Fruit fly (Drosophila melanogaster) whole organism, prepupa: ENCODE results near the gene hoe2.

ENCODE experiments used
- CG11762 ChIP-seq: fragments of 200-800 bp; sonication (Bioruptor generic); optimal IDR thresholded peaks from 3 replicates; lab custom pipeline; 2016; ENCODE audit warnings: missing biosample characterization, missing genetic modification characterization; ENCODE audit not compliant: insufficient read depth
- CG11902 ChIP-seq: fragments of 200-800 bp; sonication (Bioruptor generic); optimal IDR thresholded peaks from 3 replicates; lab custom pipeline; 2016; ENCODE audit warnings: missing biosample characterization, missing genetic modification characterization
- CG1621 ChIP-seq: fragments of 200-800 bp; sonication (Bioruptor generic); optimal IDR thresholded peaks from 3 replicates; lab custom pipeline; 2018; ENCODE audit warnings: missing biosample characterization, mild to moderate bottlenecking, missing genetic modification characterization
- CG16779 ChIP-seq: fragments of 200-800 bp; sonication (Bioruptor generic); optimal IDR thresholded peaks from 3 replicates; lab custom pipeline; 2017; ENCODE audit warnings: missing biosample characterization, mild to moderate bottlenecking, missing genetic modification characterization
- CG31627 ChIP-seq: fragments of 200-800 bp; sonication (Bioruptor generic); optimal IDR thresholded peaks from 3 replicates; lab custom pipeline; 2016; ENCODE audit warnings: missing biosample characterization, missing genetic modification characterization
- CG3919 ChIP-seq: fragments of 200-800 bp; sonication (Bioruptor generic); optimal IDR thresholded peaks from 3 replicates; lab custom pipeline; 2016; ENCODE audit warnings: missing biosample characterization, missing genetic modification characterization
- CG4318 ChIP-seq: fragments of 200-800 bp; sonication (Bioruptor generic); optimal IDR thresholded peaks from 3 replicates; lab custom pipeline; 2017; ENCODE audit warnings: missing biosample characterization, mild to moderate bottlenecking, missing genetic modification characterization
- CG6163 ChIP-seq: fragments of 200-800 bp; sonication (Bioruptor generic); IDR thresholded peaks from 3 replicates; pipeline ENCODE4 v1.3.6; 2022; ENCODE audit warnings: missing biosample characterization, missing genetic modification characterization
- CG6276 ChIP-seq: fragments of 200-800 bp; sonication (Bioruptor generic); optimal IDR thresholded peaks from 2 replicates; lab custom pipeline; 2017; ENCODE audit warnings: missing biosample characterization, mild to moderate bottlenecking, missing genetic modification characterization
- CG6792 ChIP-seq: fragments of 200-800 bp; sonication (Bioruptor generic); optimal IDR thresholded peaks from 3 replicates; lab custom pipeline; 2016; ENCODE audit warnings: missing biosample characterization, missing genetic modification characterization
- CG6808 ChIP-seq: fragments of 200-800 bp; sonication (Bioruptor generic); optimal IDR thresholded peaks from 3 replicates; lab custom pipeline; 2017; ENCODE audit warnings: missing biosample characterization, missing genetic modification characterization, mild to moderate bottlenecking, moderate library complexity, missing genetic modification reagents
- CG6854 ChIP-seq: fragments of 200-800 bp; sonication (Bioruptor generic); optimal IDR thresholded peaks from 2 replicates; lab custom pipeline; 2017; ENCODE audit warnings: missing biosample characterization, mild to moderate bottlenecking, missing genetic modification characterization
- CG8119 ChIP-seq: fragments of 200-800 bp; sonication (Bioruptor generic); IDR thresholded peaks from 3 replicates; pipeline ENCODE4 v1.3.6; 2022; ENCODE audit warnings: missing biosample characterization, missing genetic modification characterization
- CG8319 ChIP-seq: fragments of 200-800 bp; sonication (Bioruptor generic); optimal IDR thresholded peaks from 3 replicates; lab custom pipeline; 2016; ENCODE audit warnings: missing biosample characterization, missing genetic modification characterization
- CG8632 ChIP-seq: fragments of 200-800 bp; sonication (Bioruptor generic); optimal IDR thresholded peaks from 3 replicates; lab custom pipeline; 2016; ENCODE audit warnings: missing biosample characterization, missing genetic modification characterization
- Eip75B ChIP-seq: fragments of 200-800 bp; sonication (Bioruptor generic); optimal IDR thresholded peaks from 3 replicates; lab custom pipeline; 2016; ENCODE audit warnings: missing biosample characterization, missing genetic modification characterization
- Eip78C ChIP-seq: fragments of 200-800 bp; sonication (Bioruptor generic); peaks from one replicate; lab custom pipeline; 2016; ENCODE audit warnings: missing biosample characterization, missing genetic modification characterization
- Ets96B ChIP-seq: fragments of 200-800 bp; optimal IDR thresholded peaks from 2 replicates; lab custom pipeline; 2019; ENCODE audit warnings: missing biosample characterization, mild to moderate bottlenecking, missing genetic modification characterization, moderate library complexity
- Gug ChIP-seq: fragments of 200-800 bp; sonication (Bioruptor generic); IDR thresholded peaks from 2 replicates; pipeline ENCODE4 v1.3.6; 2022; ENCODE audit warnings: missing biosample characterization, missing genetic modification characterization
- Hr38 ChIP-seq: sonication (Bioruptor generic); optimal IDR thresholded peaks from 2 replicates; lab custom pipeline; 2016; ENCODE audit warnings: missing biosample characterization, missing genetic modification characterization
- Lpt ChIP-seq: fragments of 200-800 bp; sonication (Bioruptor generic); optimal IDR thresholded peaks from 3 replicates; lab custom pipeline; 2016; ENCODE audit warnings: missing biosample characterization, missing genetic modification characterization
- OdsH ChIP-seq: fragments of 200-800 bp; sonication (Bioruptor generic); optimal IDR thresholded peaks from 3 replicates; lab custom pipeline; 2016; ENCODE audit warnings: missing biosample characterization, missing genetic modification characterization
- Sox102F ChIP-seq: fragments of 200-800 bp; sonication (Bioruptor generic); optimal IDR thresholded peaks from 2 replicates; lab custom pipeline; 2016; ENCODE audit warnings: missing biosample characterization, mild to moderate bottlenecking, missing genetic modification characterization
- Sox14 ChIP-seq: fragments of 200-800 bp; sonication (Bioruptor generic); optimal IDR thresholded peaks from 3 replicates; lab custom pipeline; 2016; ENCODE audit warnings: missing biosample characterization, missing genetic modification characterization
- achi ChIP-seq: fragments of 200-800 bp; sonication (Bioruptor generic); optimal IDR thresholded peaks from 3 replicates; lab custom pipeline; 2016; ENCODE audit warnings: missing biosample characterization, missing genetic modification characterization
- cyc ChIP-seq: fragments of 200-800 bp; sonication (Bioruptor generic); optimal IDR thresholded peaks from 3 replicates; lab custom pipeline; 2016; ENCODE audit warnings: missing biosample characterization, missing genetic modification characterization
- dac ChIP-seq: fragments of 200-800 bp; sonication (Bioruptor generic); optimal IDR thresholded peaks from 2 replicates; lab custom pipeline; 2017; ENCODE audit warnings: missing biosample characterization, mild to moderate bottlenecking, missing genetic modification characterization
- fkh ChIP-seq: fragments of 200-800 bp; sonication (Bioruptor generic); optimal IDR thresholded peaks from 3 replicates; lab custom pipeline; 2017; ENCODE audit warnings: missing biosample characterization, mild to moderate bottlenecking, missing genetic modification characterization, moderate library complexity
- net ChIP-seq: fragments of 200-800 bp; sonication (Bioruptor generic); optimal IDR thresholded peaks from 3 replicates; lab custom pipeline; 2016; ENCODE audit warnings: missing biosample characterization, missing genetic modification characterization
- pdm3 ChIP-seq: fragments of 200-800 bp; sonication (Bioruptor generic); optimal IDR thresholded peaks from 3 replicates; lab custom pipeline; 2016; ENCODE audit warnings: missing biosample characterization, missing genetic modification characterization
- salr ChIP-seq, 2 experiments: fragments of 200-800 bp; sonication (Bioruptor generic); optimal IDR thresholded peaks; 3 replicates each; lab custom pipeline; 2016 to 2018; ENCODE audit warnings: missing biosample characterization in 2 of 2, missing genetic modification characterization in 2 of 2, mild to moderate bottlenecking in 1 of 2
- spab ChIP-seq: fragments of 200-800 bp; sonication (Bioruptor generic); optimal IDR thresholded peaks from 2 replicates; lab custom pipeline; 2017; ENCODE audit warnings: missing biosample characterization, mild to moderate bottlenecking, missing genetic modification characterization, missing genetic modification reagents
- ss ChIP-seq, 2 experiments: fragments of 200-800 bp; sonication (Bioruptor generic); optimal IDR thresholded peaks; 2 replicates in 1 of 2; 3 replicates in 1 of 2; lab custom pipeline; 2017 to 2018; ENCODE audit warnings: mild to moderate bottlenecking in 2 of 2, missing biosample characterization in 2 of 2, missing genetic modification characterization in 2 of 2, moderate library complexity in 1 of 2
- svp ChIP-seq: fragments of 200-800 bp; sonication (Bioruptor generic); peaks from one replicate; lab custom pipeline; 2016; ENCODE audit warnings: missing biosample characterization, missing genetic modification characterization
- vri ChIP-seq: fragments of 200-800 bp; sonication (Bioruptor generic); optimal IDR thresholded peaks from 3 replicates; lab custom pipeline; 2016; ENCODE audit warnings: missing biosample characterization, mild to moderate bottlenecking, missing genetic modification characterization

hoe2 gene

DNA sequence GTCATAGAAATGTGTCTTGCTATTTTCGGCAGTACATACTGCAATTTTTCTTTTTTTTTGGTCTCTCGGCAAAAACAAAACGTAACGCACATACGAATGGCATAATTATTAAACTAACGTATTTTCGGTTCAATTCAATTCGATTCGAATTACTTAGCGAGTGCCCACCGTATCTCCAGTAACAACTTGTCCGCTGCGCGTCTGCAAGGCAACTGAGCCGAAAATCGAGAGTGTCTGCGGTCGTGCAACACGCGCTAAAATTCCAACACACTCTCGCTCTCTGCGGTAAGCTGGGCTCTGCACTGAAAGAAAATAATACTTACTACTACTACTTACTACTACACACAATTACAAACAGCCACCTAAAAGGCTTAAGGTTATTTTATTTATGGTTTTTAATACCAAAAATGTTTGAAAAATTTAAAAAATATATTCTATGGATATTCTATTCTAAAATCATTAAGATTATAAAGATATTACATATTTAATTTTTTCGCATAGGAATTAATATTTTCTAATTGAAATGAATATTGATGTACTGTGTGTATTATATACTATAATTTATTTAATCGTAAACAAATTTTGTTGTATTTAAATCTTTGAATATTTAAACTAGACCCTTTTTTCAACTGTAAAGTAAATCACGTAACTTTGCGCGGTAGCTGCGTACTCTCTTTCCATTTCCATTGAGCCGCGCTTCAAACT is 29.6 kb downstream of the hoe2 start, which contains the start of gene snsl (continued):
- peak; percentile 45 for TF ChIP-seq CG4318 (GFP tag; lab: Kevin White, UChicago)
- peak; percentile 36 for TF ChIP-seq vri (GFP tag; lab: Kevin White, UChicago)
- peak; percentile 66 to 78 for TF ChIP-seq ss (GFP tag; optimal IDR thresholded peaks at IDR 0.05; lab: Kevin White, UChicago)
- peak; percentile 42; the same call in 1 of the 3 replicates for TF ChIP-seq CG6163
- TF ChIP-seq fkh = no peak
- peak; percentile 35 for TF ChIP-seq CG11762 (GFP tag; lab: Kevin White, UChicago)
- TF ChIP-seq Sox14 (GFP tag; lab: Kevin White, UChicago) = no peak
- peak; percentile 44 for TF ChIP-seq pdm3 (GFP tag; lab: Kevin White, UChicago)
- no peak for TF ChIP-seq cyc (GFP tag; lab: Kevin White, UChicago)
- TF ChIP-seq OdsH (GFP tag; lab: Kevin White, UChicago) = peak; percentile 67
- TF ChIP-seq CG3919 (GFP tag; lab: Kevin White, UChicago) = peak; percentile 66
- peak; percentile 49 for TF ChIP-seq CG8319
- peak; percentile 69 for TF ChIP-seq spab (GFP tag; lab: Kevin White, UChicago)
- no peak for TF ChIP-seq Hr38 (GFP tag; lab: Kevin White, UChicago)

DNA sequence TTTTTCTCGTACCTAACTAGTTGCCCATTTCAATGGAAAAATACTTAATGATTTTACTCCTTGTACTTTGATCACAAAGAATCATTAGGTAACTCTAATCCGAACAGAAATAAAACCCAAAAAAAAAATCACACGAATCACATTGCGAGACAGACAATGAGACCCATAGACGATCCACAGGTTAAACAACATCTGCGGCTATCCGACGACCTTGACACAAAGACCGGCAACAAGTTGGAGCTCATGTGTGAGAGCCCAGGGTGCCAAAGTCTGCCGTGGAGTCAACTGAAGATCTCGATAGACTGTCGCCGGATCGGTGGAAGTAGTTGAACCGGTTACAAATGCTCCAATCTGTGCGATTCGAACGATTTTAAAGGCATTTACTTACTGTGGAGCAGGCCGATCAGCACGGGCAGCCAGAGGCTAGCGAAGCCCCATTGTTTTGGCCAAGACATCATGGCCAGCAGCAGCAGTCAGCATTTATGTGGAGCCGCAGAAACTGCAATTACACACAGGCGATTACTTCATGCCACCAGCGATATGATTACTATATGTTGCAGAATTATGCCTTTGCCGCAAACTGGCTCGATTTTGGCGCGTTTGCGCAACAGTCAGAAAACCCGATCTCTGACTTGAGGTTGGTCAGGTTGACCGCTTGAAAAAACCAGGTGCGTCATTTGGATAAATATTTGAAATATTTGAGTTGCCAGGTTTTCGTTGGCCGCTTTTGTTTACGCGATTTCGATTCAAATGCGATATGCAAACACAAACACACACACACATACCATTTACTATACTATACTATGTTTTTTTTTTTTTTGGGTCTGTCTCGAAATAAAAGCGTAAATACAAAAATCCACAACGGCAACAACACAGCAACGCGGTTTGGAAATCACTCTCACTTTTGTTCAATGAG is 30.6 kb downstream of the hoe2 start:
- TF ChIP-seq Gug (GFP tag; lab: Robert Waterston, UW) (no peak), fkh (peak; percentile 61), CG6808 (GFP tag; lab: Kevin White, UChicago) (peak; percentile 98), dac (GFP tag; lab: Kevin White, UChicago) (no peak), CG1621 (peak; percentile 55), Eip78C (GFP tag; lab: Kevin White, UChicago) (peak; percentile 32)

DNA sequence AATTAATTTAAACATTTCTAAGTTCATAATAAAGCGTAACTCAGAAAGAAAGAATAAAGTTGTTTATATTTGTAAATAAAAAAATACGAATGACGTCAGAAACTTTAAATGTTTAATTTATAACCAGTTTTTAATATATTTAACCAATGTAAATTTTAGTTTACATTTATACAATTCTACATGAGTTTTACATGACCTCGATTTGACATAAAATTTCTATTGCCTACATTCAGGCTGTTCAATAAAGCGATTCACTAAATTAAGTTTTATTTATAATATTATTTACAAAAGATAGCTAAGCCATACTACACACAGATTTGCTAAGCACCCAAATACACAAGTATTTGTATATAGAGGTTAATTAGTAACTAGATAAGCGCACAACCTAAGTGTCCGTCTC is 32.4 kb downstream of the hoe2 start:
- TF ChIP-seq CG6854 (GFP tag; lab: Kevin White, UChicago) (no peak), svp (GFP tag; lab: Kevin White, UChicago) (peak; percentile 29), achi (no peak), CG31627 (GFP tag; lab: Kevin White, UChicago) (no peak), vri (GFP tag; lab: Kevin White, UChicago) (no peak), net (no peak)

dm6 chr2L:4899599-4900559 is 36.4 kb downstream of the hoe2 start:
- TF ChIP-seq Hr38 (GFP tag; lab: Kevin White, UChicago) = no peak
- TF ChIP-seq net = no peak
- TF ChIP-seq Sox102F (GFP tag; lab: Kevin White, UChicago) = no peak
- TF ChIP-seq CG6808 (GFP tag; lab: Kevin White, UChicago) = no peak
- TF ChIP-seq CG6276 = no peak
- TF ChIP-seq ss (GFP tag; optimal IDR thresholded peaks at IDR 0.05; lab: Kevin White, UChicago) = no peak
- TF ChIP-seq Eip75B (GFP tag; lab: Kevin White, UChicago) = no peak
- TF ChIP-seq CG8319 = no peak
- TF ChIP-seq dac (GFP tag; lab: Kevin White, UChicago) = no peak

dm6 chr2L:4898165-4898564 is 38.1 kb downstream of the hoe2 start:
- TF ChIP-seq CG6276 = no peak
- TF ChIP-seq CG6792 (GFP tag; lab: Kevin White, UChicago) = no peak
- TF ChIP-seq CG11902 (GFP tag; lab: Kevin White, UChicago) = no peak
- TF ChIP-seq ss (GFP tag; optimal IDR thresholded peaks at IDR 0.05; lab: Kevin White, UChicago) = no peak
- TF ChIP-seq CG3919 (GFP tag; lab: Kevin White, UChicago) = no peak
- no peak for TF ChIP-seq salr (GFP tag; optimal IDR thresholded peaks at IDR 0.05; lab: Kevin White, UChicago)
- no peak for TF ChIP-seq Sox102F (GFP tag; lab: Kevin White, UChicago)
- TF ChIP-seq CG8119 (GFP tag; lab: Robert Waterston, UW) = no peak
- TF ChIP-seq Lpt (GFP tag; lab: Kevin White, UChicago) = no peak
- TF ChIP-seq CG16779 (tag; lab: Kevin White, UChicago) = no peak
- TF ChIP-seq CG8632 (GFP tag; lab: Kevin White, UChicago) = no peak
- TF ChIP-seq Gug (GFP tag; lab: Robert Waterston, UW) = no peak
- TF ChIP-seq Ets96B = no peak
